Fruit fly (Drosophila melanogaster): Measurements from ENCODE around the gene Top2.

- no peak for TF ChIP-seq Vsx2 (GFP tag; optimal IDR thresholded peaks at IDR 0.05; ENCODE audit: partially characterized antibody)
- no peak for TF ChIP-seq tai (GFP tag; optimal IDR thresholded peaks at IDR 0.05)
Observed at dm6 chr2L:19422642-19423041, 30.6 kb downstream of the Top2 start.

All from whole organism, wandering third instar larva.